Fruit fly (Drosophila melanogaster) whole organism, embryonic: ENCODE results near the gene CG34325.

Experiments used
- Bdp1 ChIP-seq: fragments of 200-800 bp; sonication (Bioruptor generic); optimal IDR thresholded peaks from 3 replicates; lab custom pipeline; 2016; ENCODE audit warnings: missing biosample characterization, missing genetic modification characterization
- Bteb2 ChIP-seq: fragments of 200-800 bp; sonication (Bioruptor generic); optimal IDR thresholded peaks from 2 replicates; lab custom pipeline; 2016; ENCODE audit warnings: missing biosample characterization, missing genetic modification characterization
- CG10267 ChIP-seq: fragments of 200-800 bp; sonication (Bioruptor generic); optimal IDR thresholded peaks from 2 replicates; lab custom pipeline; 2018; ENCODE audit warnings: missing biosample characterization, mild to moderate bottlenecking, missing genetic modification characterization, moderate library complexity
- CG10274 ChIP-seq: fragments of 200-800 bp; sonication (Bioruptor generic); optimal IDR thresholded peaks from 3 replicates; lab custom pipeline; 2017; ENCODE audit warnings: missing biosample characterization, mild to moderate bottlenecking, missing genetic modification characterization
- CG10366 ChIP-seq: fragments of 200-800 bp; sonication (Bioruptor generic); IDR thresholded peaks from 2 replicates; pipeline ENCODE4 v1.3.6; 2022; ENCODE audit warnings: missing biosample characterization, missing genetic modification characterization
- CG12659 ChIP-seq: fragments of 200-800 bp; sonication (Bioruptor generic); optimal IDR thresholded peaks from 3 replicates; lab custom pipeline; 2017; ENCODE audit warnings: mild to moderate bottlenecking, missing biosample characterization, missing genetic modification reagents, missing genetic modification characterization
- CG12769 ChIP-seq: fragments of 200-800 bp; sonication (Bioruptor generic); optimal IDR thresholded peaks from 2 replicates; lab custom pipeline; 2019; ENCODE audit warnings: missing biosample characterization, mild to moderate bottlenecking, missing genetic modification characterization, moderate library complexity
- CG15514 ChIP-seq: fragments of 200-800 bp; sonication (Bioruptor generic); optimal IDR thresholded peaks from 3 replicates; lab custom pipeline; 2017; ENCODE audit warnings: missing biosample characterization, missing genetic modification characterization, mild to moderate bottlenecking, moderate library complexity, missing genetic modification reagents
- CG15601 ChIP-seq: fragments of 200-800 bp; sonication (Bioruptor generic); optimal IDR thresholded peaks from 3 replicates; lab custom pipeline; 2019; ENCODE audit warnings: missing biosample characterization, mild to moderate bottlenecking, missing genetic modification characterization, moderate library complexity
- CG18262 ChIP-seq: fragments of 200-800 bp; optimal IDR thresholded peaks from 3 replicates; lab custom pipeline; 2019; ENCODE audit warnings: missing biosample characterization, mild to moderate bottlenecking, missing genetic modification characterization, moderate library complexity
- CG30020 ChIP-seq: fragments of 200-800 bp; optimal IDR thresholded peaks from 2 replicates; lab custom pipeline; 2019; ENCODE audit warnings: missing biosample characterization, mild to moderate bottlenecking, missing genetic modification characterization, moderate library complexity
- CG30403 ChIP-seq: fragments of 200-800 bp; sonication (Bioruptor generic); optimal IDR thresholded peaks from 3 replicates; lab custom pipeline; 2016; ENCODE audit warnings: missing biosample characterization, missing genetic modification characterization
- CG33557 ChIP-seq: fragments of 200-800 bp; sonication (Bioruptor generic); optimal IDR thresholded peaks from 2 replicates; lab custom pipeline; 2019; ENCODE audit warnings: missing biosample characterization, mild to moderate bottlenecking, missing genetic modification characterization, moderate library complexity
- CG4424 ChIP-seq: fragments of 200-800 bp; sonication (Bioruptor generic); optimal IDR thresholded peaks from 3 replicates; lab custom pipeline; 2016; ENCODE audit warnings: missing biosample characterization, missing genetic modification characterization
- CG6854 ChIP-seq: fragments of 200-800 bp; sonication (Bioruptor generic); optimal IDR thresholded peaks from 3 replicates; lab custom pipeline; 2017; ENCODE audit warnings: missing biosample characterization, mild to moderate bottlenecking, missing genetic modification characterization
- CG7556 ChIP-seq: fragments of 200-800 bp; sonication (Bioruptor generic); optimal IDR thresholded peaks from 2 replicates; lab custom pipeline; 2017; ENCODE audit warnings: missing biosample characterization, mild to moderate bottlenecking, missing genetic modification characterization
- CG8924 ChIP-seq: fragments of 200-800 bp; optimal IDR thresholded peaks from 3 replicates; lab custom pipeline; 2019; ENCODE audit warnings: missing biosample characterization, mild to moderate bottlenecking, missing genetic modification characterization, moderate library complexity
- CG9727 ChIP-seq: fragments of 200-800 bp; sonication (Bioruptor generic); optimal IDR thresholded peaks from 3 replicates; lab custom pipeline; 2017; ENCODE audit warnings: missing biosample characterization, mild to moderate bottlenecking, missing genetic modification characterization
- CG9817 ChIP-seq: fragments of 200-800 bp; sonication (Bioruptor generic); optimal IDR thresholded peaks from 2 replicates; lab custom pipeline; 2018; ENCODE audit warnings: missing biosample characterization, mild to moderate bottlenecking, missing genetic modification characterization, moderate library complexity
- CG9932 ChIP-seq: fragments of 200-800 bp; sonication (Bioruptor generic); IDR thresholded peaks from 2 replicates; pipeline ENCODE4 v1.3.6; 2022; ENCODE audit warnings: missing biosample characterization, missing genetic modification characterization
- Chrac-16 ChIP-seq: fragments of 200-800 bp; sonication (Bioruptor generic); optimal IDR thresholded peaks from 3 replicates; lab custom pipeline; 2016; ENCODE audit warnings: missing biosample characterization, missing genetic modification characterization
- CoRest ChIP-seq: fragments of 200-800 bp; sonication (Bioruptor generic); optimal IDR thresholded peaks from 3 replicates; lab custom pipeline; 2018; ENCODE audit warnings: missing biosample characterization, mild to moderate bottlenecking, missing genetic modification characterization, moderate library complexity
- E2f2 ChIP-seq: fragments of 200-800 bp; sonication (Bioruptor generic); IDR thresholded peaks from 2 replicates; pipeline ENCODE4 v1.3.6; 2022; ENCODE audit warnings: missing biosample characterization, missing genetic modification characterization
- Elba2 ChIP-seq: fragments of 200-800 bp; sonication (Bioruptor generic); optimal IDR thresholded peaks from 3 replicates; lab custom pipeline; 2016; ENCODE audit warnings: missing biosample characterization, missing genetic modification characterization
- Ets65A ChIP-seq: fragments of 200-800 bp; sonication (Bioruptor generic); peaks from one replicate; lab custom pipeline; 2016; ENCODE audit warnings: missing biosample characterization, missing genetic modification characterization
- Hr51 ChIP-seq, 2 experiments: fragments of 200-800 bp; sonication (Bioruptor generic); optimal IDR thresholded peaks; 2 replicates in 1 of 2; 3 replicates in 1 of 2; lab custom pipeline; 2016 to 2018; ENCODE audit warnings: missing biosample characterization in 2 of 2, missing genetic modification characterization in 2 of 2, mild to moderate bottlenecking in 1 of 2, moderate library complexity in 1 of 2
- Hr78 ChIP-seq, 2 experiments: fragments of 200-800 bp in 1 of 2; fragments of >200 bp in 1 of 2; sonication (Bioruptor generic) in 1 of 2; optimal IDR thresholded peaks; 2 replicates each; lab custom pipeline; 2017 to 2019; ENCODE audit warnings: missing biosample characterization in 2 of 2, missing genetic modification characterization in 2 of 2, mild to moderate bottlenecking in 1 of 2, moderate library complexity in 1 of 2
- MBD-R2 ChIP-seq: fragments of 200-800 bp; sonication (Bioruptor generic); IDR thresholded peaks from 2 replicates; pipeline ENCODE4 v1.3.6; 2022; ENCODE audit warnings: missing biosample characterization, missing genetic modification characterization
- Max ChIP-seq: fragments of 200-800 bp; sonication (Bioruptor generic); optimal IDR thresholded peaks from 2 replicates; lab custom pipeline; 2016; ENCODE audit warnings: missing biosample characterization, mild to moderate bottlenecking, missing genetic modification characterization
- Sox102F ChIP-seq: fragments of 200-800 bp; sonication (Bioruptor generic); optimal IDR thresholded peaks from 2 replicates; lab custom pipeline; 2018; ENCODE audit warnings: missing biosample characterization, mild to moderate bottlenecking, missing genetic modification characterization, moderate library complexity
- Sry-δ ChIP-seq: fragments of 200-800 bp; sonication (Bioruptor generic); optimal IDR thresholded peaks from 2 replicates; lab custom pipeline; 2016; ENCODE audit warnings: missing biosample characterization, missing genetic modification characterization
- Tbp ChIP-seq: fragments of >200 bp; optimal IDR thresholded peaks from 2 replicates; lab custom pipeline; 2018; ENCODE audit warnings: missing biosample characterization, missing genetic modification characterization
- al ChIP-seq: fragments of 200-800 bp; sonication (Bioruptor generic); IDR thresholded peaks from 2 replicates; pipeline ENCODE4 v1.3.6; 2022; ENCODE audit warnings: missing biosample characterization, missing genetic modification characterization
- amos ChIP-seq: fragments of 200-800 bp; sonication (Bioruptor generic); IDR thresholded peaks from 2 replicates; pipeline ENCODE4 v1.3.6; 2022; ENCODE audit warnings: missing biosample characterization, missing genetic modification characterization; ENCODE audit not compliant: partially characterized antibody
- bab2 ChIP-seq: fragments of 200-800 bp; sonication (Bioruptor generic); optimal IDR thresholded peaks from 2 replicates; lab custom pipeline; 2016; ENCODE audit warnings: missing biosample characterization, missing genetic modification characterization
- bigmax ChIP-seq: fragments of 200-800 bp; sonication (Bioruptor generic); optimal IDR thresholded peaks from 2 replicates; lab custom pipeline; 2018; ENCODE audit warnings: missing biosample characterization, mild to moderate bottlenecking, missing genetic modification characterization
- chif ChIP-seq, 2 experiments: fragments of 200-800 bp; sonication (Bioruptor generic); optimal IDR thresholded peaks; 3 replicates each; lab custom pipeline; 2016; ENCODE audit warnings: missing biosample characterization in 2 of 2, missing genetic modification characterization in 2 of 2
- cwo ChIP-seq: fragments of 200-800 bp; sonication (Bioruptor generic); optimal IDR thresholded peaks from 3 replicates; lab custom pipeline; 2017; ENCODE audit warnings: missing biosample characterization, missing genetic modification characterization, mild to moderate bottlenecking, moderate library complexity, missing genetic modification reagents
- dmrt99B ChIP-seq: fragments of 200-800 bp; sonication (Bioruptor generic); optimal IDR thresholded peaks from 2 replicates; lab custom pipeline; 2018; ENCODE audit warnings: missing biosample characterization, mild to moderate bottlenecking, missing genetic modification characterization, moderate library complexity
- esg ChIP-seq: fragments of 200-800 bp; sonication (Bioruptor generic); conservative IDR thresholded peaks from 2 replicates; pipeline ENCODE4 v1.3.6; 2022; ENCODE audit warnings: missing biosample characterization, missing genetic modification characterization
- fd64A ChIP-seq: fragments of 200-800 bp; sonication (Bioruptor generic); optimal IDR thresholded peaks from 3 replicates; lab custom pipeline; 2018; ENCODE audit warnings: missing biosample characterization, mild to moderate bottlenecking, missing genetic modification characterization
- kah ChIP-seq: fragments of 200-800 bp; sonication (Bioruptor generic); optimal IDR thresholded peaks from 2 replicates; lab custom pipeline; 2018; ENCODE audit warnings: missing biosample characterization, mild to moderate bottlenecking, missing genetic modification characterization
- maf-S ChIP-seq: fragments of 200-800 bp; sonication (Bioruptor generic); optimal IDR thresholded peaks from 2 replicates; lab custom pipeline; 2016; ENCODE audit warnings: missing biosample characterization, missing genetic modification characterization
- peb ChIP-seq: fragments of 200-800 bp; sonication (Bioruptor generic); IDR thresholded peaks from 2 replicates; pipeline ENCODE4 v1.3.6; 2022; ENCODE audit warnings: missing biosample characterization, missing genetic modification characterization
- sens ChIP-seq: fragments of 200-800 bp; sonication (Bioruptor generic); peaks from one replicate; lab custom pipeline; 2016; ENCODE audit warnings: missing biosample characterization, missing genetic modification characterization
- sr ChIP-seq: fragments of 200-800 bp; sonication (Bioruptor generic); IDR thresholded peaks from 3 replicates; pipeline ENCODE4 v1.3.6; 2022; ENCODE audit warnings: missing biosample characterization, missing genetic modification characterization
- sug ChIP-seq: fragments of 200-800 bp; optimal IDR thresholded peaks from 2 replicates; lab custom pipeline; 2019; ENCODE audit warnings: missing biosample characterization, mild to moderate bottlenecking, missing genetic modification characterization, moderate library complexity
- tup ChIP-seq: fragments of 200-800 bp; sonication (Bioruptor generic); optimal IDR thresholded peaks from 2 replicates; lab custom pipeline; 2016; ENCODE audit warnings: missing biosample characterization, mild to moderate bottlenecking, missing genetic modification characterization, moderate library complexity

Gene CG34325

DNA sequence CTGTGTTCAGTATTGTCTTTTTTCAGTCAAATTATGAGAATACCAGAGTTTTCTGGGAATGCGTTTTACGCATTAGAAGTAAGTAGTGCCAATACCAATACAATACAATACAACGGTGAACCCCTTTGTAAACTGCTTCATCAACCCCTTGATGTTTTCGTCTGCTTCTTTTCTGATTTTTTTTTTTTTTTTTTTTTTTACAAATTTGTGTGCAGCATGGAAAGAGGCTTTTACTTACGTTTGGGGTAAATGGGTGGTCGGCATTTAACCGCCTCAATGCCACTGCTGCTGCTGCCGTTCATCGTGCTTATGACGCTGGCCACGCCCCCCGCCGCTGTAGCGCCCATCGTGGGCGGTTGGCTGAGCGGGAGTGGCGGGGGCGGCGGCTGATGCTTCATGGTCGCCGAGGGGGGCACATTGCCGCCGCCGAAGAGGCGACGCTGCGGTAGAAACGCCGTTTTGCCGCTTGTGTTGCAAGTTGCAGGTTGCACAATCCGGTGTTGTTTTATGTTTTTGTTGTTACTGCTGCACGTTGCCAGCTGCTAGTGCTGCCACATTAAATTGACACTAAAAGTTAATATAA is 27.3 kb downstream of the CG34325 start (continued):
- TF ChIP-seq amos (GFP tag; lab: Robert Waterston, UW) (no peak), sens (GFP tag; lab: Kevin White, UChicago) (peak; percentile 43), Ets65A (GFP tag; lab: Kevin White, UChicago) (no peak), sr (GFP tag; lab: Robert Waterston, UW) (peak; percentile 72), CG10274 (GFP tag; lab: Kevin White, UChicago) (no peak)
- TF ChIP-seq, all 482 proteins: peak for 12

DNA sequence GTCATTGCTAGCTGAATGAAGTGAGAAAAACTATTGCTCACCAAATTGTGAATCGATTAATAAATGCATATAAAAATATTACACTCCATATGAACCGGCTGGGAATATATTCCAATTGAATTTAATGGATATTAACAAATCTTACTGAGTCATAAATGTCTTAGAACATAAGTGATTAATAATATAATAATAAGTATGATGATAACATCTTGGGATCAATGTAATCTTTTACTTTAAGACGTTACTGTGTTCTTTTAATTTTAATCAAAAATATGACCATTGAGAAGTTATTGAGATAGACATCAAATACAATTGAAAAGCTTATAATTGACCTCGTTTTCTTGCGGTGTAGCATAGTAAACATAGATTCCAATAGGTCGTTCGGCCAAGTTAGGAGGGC is 28.9 kb downstream of the CG34325 start:
- TF ChIP-seq bab2 (GFP tag; lab: Kevin White, UChicago) (no peak), sug (tag; lab: Kevin White, UChicago) (peak; percentile 23), peb (no peak), sr (GFP tag; lab: Robert Waterston, UW) (no peak), CG15514 (GFP tag; lab: Kevin White, UChicago) (no peak), CG33557 (GFP tag; lab: Kevin White, UChicago) (no peak), chif (GFP tag; optimal IDR thresholded peaks at IDR 0.05; lab: Kevin White, UChicago) (no peak), fd64A (GFP tag; lab: Kevin White, UChicago) (no peak), Hr78 (GFP tag; optimal IDR thresholded peaks at IDR 0.05; lab: Kevin White, UChicago) (peak in 1 of 2 experiments; percentile 57), CG9727 (GFP tag; lab: Kevin White, UChicago) (peak; percentile 20), Sox102F (GFP tag; lab: Kevin White, UChicago) (peak; percentile 44), CG10366 (GFP tag; lab: Robert Waterston, UW) (0 out of 2 replicates have a peak, but pooled peaks have one; percentile 11), MBD-R2 (GFP tag; lab: Robert Waterston, UW) (no peak), CG9932 (GFP tag; lab: Robert Waterston, UW) (no peak), CG15601 (no peak), bigmax (no peak), Max (GFP tag; lab: Kevin White, UChicago) (no peak), CG30403 (GFP tag; lab: Kevin White, UChicago) (peak; percentile 16), Hr51 (GFP tag; optimal IDR thresholded peaks at IDR 0.05; lab: Kevin White, UChicago) (peak in 1 of 2 experiments; percentile 59), Sry-δ (GFP tag; lab: Kevin White, UChicago) (no peak), CG12659 (GFP tag; lab: Kevin White, UChicago) (peak; percentile 10), E2f2 (GFP tag; lab: Robert Waterston, UW) (no peak), Tbp (no peak), Chrac-16 (GFP tag; lab: Kevin White, UChicago) (no peak), CG7556 (GFP tag; lab: Kevin White, UChicago) (peak; percentile 58), CG4424 (GFP tag; lab: Kevin White, UChicago) (no peak), CG30020 (tag; lab: Kevin White, UChicago) (no peak), cwo (peak; percentile 3), tup (no peak), maf-S (GFP tag; lab: Kevin White, UChicago) (no peak), kah (GFP tag; lab: Kevin White, UChicago) (no peak), dmrt99B (tag; lab: Kevin White, UChicago) (peak; percentile 49), esg (GFP tag; lab: Robert Waterston, UW) (no peak), CG10267 (tag; lab: Kevin White, UChicago) (no peak), CG6854 (GFP tag; lab: Kevin White, UChicago) (no peak), CG12769 (tag; lab: Kevin White, UChicago) (no peak), Bdp1 (GFP tag; lab: Kevin White, UChicago) (no peak), Bteb2 (GFP tag; lab: Kevin White, UChicago) (no peak), Elba2 (no peak), al (no peak), CoRest (tag; lab: Kevin White, UChicago) (peak; percentile 52), CG18262 (tag; lab: Kevin White, UChicago) (no peak), CG8924 (tag; lab: Kevin White, UChicago) (peak; percentile 20), CG9817 (peak; percentile 35)
